Worm (Caenorhabditis elegans): ENCODE data around the gene B0285.3.

Gene B0285.3

ce11 chrIII:4309303-4309702 is 33.8 kb downstream of the B0285.3 start:
- TF ChIP-seq unc-62 (GFP tag; optimal IDR thresholded peaks at IDR 0.05) = no peak

- TF ChIP-seq unc-62 (GFP tag; optimal IDR thresholded peaks at IDR 0.05) = no peak
Observed at ce11 chrIII:4302780-4303179, 40.4 kb downstream of the B0285.3 start.

- no peak for TF ChIP-seq unc-62 (GFP tag; optimal IDR thresholded peaks at IDR 0.05)
Observed at ce11 chrIII:4302293-4302692, 40.8 kb downstream of the B0285.3 start, which contains the start of gene R10E4.9. TSS of gene R10E4.9 (minus strand) at chrIII:4302393.

ce11 chrIII:4300989-4301498 is 42.1 kb downstream of the B0285.3 start, which contains the start of gene R10E4.11:
TSS of gene R10E4.11 (minus strand) at chrIII:4301039.
- no peak for TF ChIP-seq unc-62 (GFP tag; optimal IDR thresholded peaks at IDR 0.05)

ce11 chrIII:4294153-4294862 is 48.8 kb downstream of the B0285.3 start, which contains the start of the genes nth-1 and R10E4.7:
TSS of gene nth-1 (minus strand) at chrIII:4294253.
TSS of gene R10E4.7 (plus strand) at chrIII:4294812.
- no peak for TF ChIP-seq unc-62 (GFP tag; optimal IDR thresholded peaks at IDR 0.05)

- TF ChIP-seq unc-62 (GFP tag; optimal IDR thresholded peaks at IDR 0.05) = no peak
Observed at ce11 chrIII:4293108-4293507, 50.0 kb downstream of the B0285.3 start, which contains the start of gene R10E4.6. TSS of gene R10E4.6 (plus strand) at chrIII:4293408.

Measured in whole organism, dauer.